Fruit fly (Drosophila melanogaster): ENCODE data around the gene CG33932.

CG33932 gene

DNA sequence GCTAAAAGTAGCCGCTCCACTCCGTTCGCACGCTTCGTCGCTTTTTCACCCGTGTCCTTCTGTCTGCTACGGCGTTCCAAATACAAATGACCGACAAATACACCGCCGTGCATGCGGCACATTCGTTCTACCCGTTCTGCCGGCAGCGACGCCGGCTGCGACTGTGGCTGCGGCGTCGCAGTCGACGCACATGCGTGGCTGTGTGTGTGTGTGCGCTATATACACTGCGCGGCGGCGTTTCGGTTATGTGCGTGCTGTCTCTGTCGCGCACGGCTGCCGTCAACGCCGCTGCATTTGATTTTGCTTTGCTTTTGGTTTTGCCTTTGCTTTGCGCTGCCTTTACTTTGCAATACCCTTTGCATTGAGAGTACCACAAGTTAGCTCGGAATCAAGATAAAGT is 39.2 kb downstream of the CG33932 start, which contains the start of gene zld (continued):
- TF ChIP-seq Gug (GFP tag; IDR thresholded peaks at IDR 0.05) (no peak), CG1621 (tag; optimal IDR thresholded peaks at IDR 0.05) (peak; percentile 17), Ets21C (GFP tag; optimal IDR thresholded peaks at IDR 0.05) (no peak), CG16779 (tag; optimal IDR thresholded peaks at IDR 0.05) (no peak), CG32006 (GFP tag; optimal IDR thresholded peaks at IDR 0.05) (no peak), CG6808 (GFP tag; optimal IDR thresholded peaks at IDR 0.05) (no peak), Lpt (GFP tag; optimal IDR thresholded peaks at IDR 0.05) (no peak), cyc (GFP tag; optimal IDR thresholded peaks at IDR 0.05) (no peak), svp (GFP tag) (peak; percentile 48), Hr4 (GFP tag; optimal IDR thresholded peaks at IDR 0.05) (no peak)

DNA sequence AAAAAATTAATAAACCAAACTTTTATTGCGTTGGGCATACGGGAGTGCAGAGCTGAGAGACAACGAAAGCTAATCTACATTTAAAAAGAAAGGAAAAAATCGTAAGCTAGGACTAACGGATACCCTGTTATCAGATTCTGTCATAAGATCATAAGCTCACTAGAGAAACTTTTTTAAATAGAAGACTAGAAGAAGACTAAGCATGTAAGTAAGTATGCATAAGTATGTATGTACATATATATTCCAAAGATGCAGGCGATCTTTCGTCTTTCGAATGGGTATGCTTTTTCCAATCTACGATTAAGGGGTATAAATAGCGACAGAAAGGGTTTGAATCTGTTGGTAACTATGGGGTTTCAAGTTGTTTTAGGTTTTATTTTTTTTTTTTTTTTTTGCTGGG is 40.6 kb downstream of the CG33932 start:
- TF ChIP-seq CG10631 (GFP tag; optimal IDR thresholded peaks at IDR 0.05) (peak; percentile 54), dac (GFP tag; optimal IDR thresholded peaks at IDR 0.05) (no peak), CG4318 (GFP tag; optimal IDR thresholded peaks at IDR 0.05) (no peak), Eip75B (GFP tag; optimal IDR thresholded peaks at IDR 0.05) (peak; percentile 49), CG10669 (GFP tag; optimal IDR thresholded peaks at IDR 0.05) (peak; percentile 33), CG8319 (GFP tag; optimal IDR thresholded peaks at IDR 0.05) (no peak), Hr4 (GFP tag; optimal IDR thresholded peaks at IDR 0.05) (peak; percentile 43), net (GFP tag; optimal IDR thresholded peaks at IDR 0.05) (no peak), CG3032 (tag; optimal IDR thresholded peaks at IDR 0.05) (peak; percentile 33), Met (GFP tag; optimal IDR thresholded peaks at IDR 0.05) (peak; percentile 8), Lpt (GFP tag; optimal IDR thresholded peaks at IDR 0.05) (no peak), CG6808 (GFP tag; optimal IDR thresholded peaks at IDR 0.05) (peak; percentile 31), Blimp-1 (GFP tag; optimal IDR thresholded peaks at IDR 0.05) (no peak), Sox15 (GFP tag; optimal IDR thresholded peaks at IDR 0.05) (no peak), ss (GFP tag; optimal IDR thresholded peaks at IDR 0.05) (no peak), svp (GFP tag) (no peak), Eip78C (GFP tag) (peak; percentile 80), achi (GFP tag; optimal IDR thresholded peaks at IDR 0.05) (peak; percentile 18), Ets96B (tag; optimal IDR thresholded peaks at IDR 0.05) (peak; percentile 47), salr (GFP tag; optimal IDR thresholded peaks at IDR 0.05) (no peak), CG8119 (GFP tag; IDR thresholded peaks at IDR 0.05) (no peak), CG15336 (GFP tag; IDR thresholded peaks at IDR 0.05) (no peak), topi (GFP tag; optimal IDR thresholded peaks at IDR 0.05) (peak; percentile 4), acj6 (GFP tag; optimal IDR thresholded peaks at IDR 0.05) (peak; percentile 4), fd59A (GFP tag; optimal IDR thresholded peaks at IDR 0.05) (peak; percentile 24), pdm3 (GFP tag; optimal IDR thresholded peaks at IDR 0.05) (peak; percentile 18), Sox14 (GFP tag; optimal IDR thresholded peaks at IDR 0.05) (peak; percentile 24), CG11762 (GFP tag; optimal IDR thresholded peaks at IDR 0.05; ENCODE audit: insufficient read depth) (no peak), Sox102F (GFP tag; optimal IDR thresholded peaks at IDR 0.05) (no peak), Eip93F (GFP tag; optimal IDR thresholded peaks at IDR 0.05) (no peak), eg (GFP tag; IDR thresholded peaks at IDR 0.05) (no peak), spab (GFP tag; optimal IDR thresholded peaks at IDR 0.05) (peak; percentile 23), Smox (GFP tag; optimal IDR thresholded peaks at IDR 0.05) (no peak), CG3919 (GFP tag; optimal IDR thresholded peaks at IDR 0.05) (peak; percentile 20), OdsH (GFP tag; optimal IDR thresholded peaks at IDR 0.05) (peak; percentile 25), fkh (GFP tag; optimal IDR thresholded peaks at IDR 0.05) (no peak), lz (GFP tag; optimal IDR thresholded peaks at IDR 0.05) (no peak), CG32006 (GFP tag; optimal IDR thresholded peaks at IDR 0.05) (peak; percentile 40), CG34406 (GFP tag; optimal IDR thresholded peaks at IDR 0.05) (peak; percentile 12), dsx (GFP tag; optimal IDR thresholded peaks at IDR 0.05; ENCODE audit: poor library complexity, severe bottlenecking) (peak; percentile 21), CG6163 (GFP tag; IDR thresholded peaks at IDR 0.05) (peak; percentile 40; the same call in 1 of the 3 replicates), CG1621 (tag; optimal IDR thresholded peaks at IDR 0.05) (peak; percentile 6), cyc (GFP tag; optimal IDR thresholded peaks at IDR 0.05) (no peak)

Measured in whole organism, prepupa.